Worm (Caenorhabditis elegans) whole organism, L4/young adult: ENCODE results near the gene atg-3.

Experiments used
- W03F9.2 ChIP-seq: fragments of 150-350 bp; optimal IDR thresholded peaks from 2 replicates; lab custom pipeline; 2014; ENCODE audit warnings: missing biosample characterization, missing genetic modification characterization
- dao-5 ChIP-seq: sonication (generic microtip); optimal IDR thresholded peaks from 2 replicates; lab custom pipeline; 2016; ENCODE audit warnings: missing genotype, missing genetic modification characterization, moderate library complexity, missing compliant biosample characterization
- him-1 ChIP-seq: sonication (generic microtip); optimal IDR thresholded peaks from 2 replicates; lab custom pipeline; 2016; ENCODE audit warnings: missing genotype, missing genetic modification reagents, missing genetic modification characterization, missing compliant biosample characterization

ce11 chrIV:1012447-1012846 is 2.1 kb downstream of the atg-3 start, which contains the start of gene rbm-39:
- TF ChIP-seq dao-5 (tag; lab: Kevin White, UChicago) (no peak), him-1 (no peak), W03F9.2 (peak; percentile 71)
